Worm (Caenorhabditis elegans) whole organism, late embryonic: ENCODE results near the gene dcr-1.

Experiments used
- ceh-14 ChIP-seq: sonication (generic microtip); optimal IDR thresholded peaks from 2 replicates; lab custom pipeline; 2016; ENCODE audit warnings: missing genotype, missing genetic modification characterization, missing compliant biosample characterization
- che-1 ChIP-seq: sonication (generic microtip); optimal IDR thresholded peaks from 2 replicates; lab custom pipeline; 2016; ENCODE audit warnings: mild to moderate bottlenecking, missing genetic modification characterization, missing compliant biosample characterization
- hlh-30 ChIP-seq: sonication (generic microtip); optimal IDR thresholded peaks from 2 replicates; lab custom pipeline; 2017; ENCODE audit warnings: antibody characterized with exemption, missing genetic modification characterization, missing compliant biosample characterization; ENCODE audit not compliant: insufficient read depth
- mec-3 ChIP-seq: sonication (generic microtip); optimal IDR thresholded peaks from 2 replicates; lab custom pipeline; 2016; ENCODE audit warnings: borderline replicate concordance, missing genetic modification characterization, missing compliant biosample characterization
- nhr-11 ChIP-seq: fragments of 150-350 bp; optimal IDR thresholded peaks from 2 replicates; lab custom pipeline; 2014; ENCODE audit warnings: missing biosample characterization, missing genetic modification characterization
- pros-1 ChIP-seq: fragments of 150-350 bp; optimal IDR thresholded peaks from 2 replicates; lab custom pipeline; 2014; ENCODE audit warnings: missing biosample characterization, missing genetic modification reagents, missing genetic modification characterization
- sox-4 ChIP-seq: sonication (generic microtip); optimal IDR thresholded peaks from 2 replicates; lab custom pipeline; 2017; ENCODE audit warnings: mild to moderate bottlenecking, missing genetic modification characterization, inconsistent platforms, missing compliant biosample characterization
- tbx-2 ChIP-seq: sonication (generic microtip); optimal IDR thresholded peaks from 2 replicates; lab custom pipeline; 2016; ENCODE audit warnings: missing genetic modification characterization, missing compliant biosample characterization

- TF ChIP-seq che-1, result peak; percentile 72
- TF ChIP-seq tbx-2 (tag; lab: Kevin White, UChicago), result peak; percentile 72
- TF ChIP-seq nhr-11 (tag; lab: Kevin White, UChicago), result no peak
- TF ChIP-seq sox-4 (tag; lab: Kevin White, UChicago), result peak; percentile 57
- no peak for TF ChIP-seq mec-3 (tag; lab: Kevin White, UChicago)
- peak; percentile 23 for TF ChIP-seq ceh-14 (tag; lab: Kevin White, UChicago)
- no peak for TF ChIP-seq pros-1 (tag; lab: Kevin White, UChicago)
- TF ChIP-seq hlh-30 (tag; lab: Kevin White, UChicago), result peak; percentile 65
Measured at ce11 chrIII:8109459-8110057, 29.5 kb upstream of the dcr-1 start.
